Fruit fly (Drosophila melanogaster) whole organism, embryonic: Measurements from ENCODE around the gene meigo.

Source experiments
- Bgb ChIP-seq: fragments of 200-800 bp; sonication (Bioruptor generic); IDR thresholded peaks from 2 replicates; pipeline ENCODE4 v1.3.6; 2022; ENCODE audit warnings: missing biosample characterization, missing genetic modification characterization; ENCODE audit not compliant: partially characterized antibody
- CG10274 ChIP-seq: fragments of 200-800 bp; sonication (Bioruptor generic); optimal IDR thresholded peaks from 3 replicates; lab custom pipeline; 2017; ENCODE audit warnings: missing biosample characterization, mild to moderate bottlenecking, missing genetic modification characterization
- CG10321 ChIP-seq: fragments of 200-800 bp; sonication (Bioruptor generic); IDR thresholded peaks from 2 replicates; pipeline ENCODE4 v1.3.6; 2022; ENCODE audit warnings: missing biosample characterization, missing genetic modification characterization
- CG10431 ChIP-seq: fragments of 200-800 bp; sonication (Bioruptor generic); optimal IDR thresholded peaks from 3 replicates; lab custom pipeline; 2018; ENCODE audit warnings: missing biosample characterization, mild to moderate bottlenecking, missing genetic modification characterization
- CG12299 ChIP-seq: fragments of 200-800 bp; sonication (Bioruptor generic); optimal IDR thresholded peaks from 2 replicates; lab custom pipeline; 2018; ENCODE audit warnings: missing biosample characterization, mild to moderate bottlenecking, missing genetic modification characterization
- CG12744 ChIP-seq: fragments of 200-800 bp; sonication (Bioruptor generic); optimal IDR thresholded peaks from 2 replicates; lab custom pipeline; 2016; ENCODE audit warnings: missing biosample characterization, missing genetic modification characterization
- CG15514 ChIP-seq: fragments of 200-800 bp; sonication (Bioruptor generic); optimal IDR thresholded peaks from 3 replicates; lab custom pipeline; 2017; ENCODE audit warnings: missing biosample characterization, missing genetic modification characterization, mild to moderate bottlenecking, moderate library complexity, missing genetic modification reagents
- CG15601 ChIP-seq: fragments of 200-800 bp; sonication (Bioruptor generic); optimal IDR thresholded peaks from 3 replicates; lab custom pipeline; 2019; ENCODE audit warnings: missing biosample characterization, mild to moderate bottlenecking, missing genetic modification characterization, moderate library complexity
- CG16863 ChIP-seq: fragments of 200-800 bp; sonication (Bioruptor generic); optimal IDR thresholded peaks from 3 replicates; lab custom pipeline; 2016; ENCODE audit warnings: missing biosample characterization, missing genetic modification characterization
- CG1792 ChIP-seq: fragments of 200-800 bp; sonication (Bioruptor generic); optimal IDR thresholded peaks from 2 replicates; lab custom pipeline; 2016; ENCODE audit warnings: missing biosample characterization, missing genetic modification characterization
- CG2129 ChIP-seq: fragments of 200-800 bp; sonication (Bioruptor generic); IDR thresholded peaks from 2 replicates; pipeline ENCODE4 v1.3.6; 2022; ENCODE audit warnings: missing biosample characterization, missing genetic modification characterization; ENCODE audit not compliant: partially characterized antibody
- CG3281 ChIP-seq: fragments of 200-800 bp; sonication (Bioruptor generic); optimal IDR thresholded peaks from 3 replicates; lab custom pipeline; 2017; ENCODE audit warnings: missing biosample characterization, mild to moderate bottlenecking, missing genetic modification characterization
- CG34376 ChIP-seq: fragments of 200-800 bp; sonication (Bioruptor generic); optimal IDR thresholded peaks from 2 replicates; lab custom pipeline; 2018; ENCODE audit warnings: missing biosample characterization, mild to moderate bottlenecking, missing genetic modification characterization
- CG3847 ChIP-seq: fragments of 200-800 bp; sonication (Bioruptor generic); IDR thresholded peaks from 2 replicates; pipeline ENCODE4 v1.3.6; 2022; ENCODE audit warnings: missing biosample characterization, missing genetic modification characterization
- CG4282 ChIP-seq: fragments of 200-800 bp; sonication (Bioruptor generic); optimal IDR thresholded peaks from 2 replicates; lab custom pipeline; 2016; ENCODE audit warnings: missing biosample characterization, missing genetic modification characterization
- CG4730 ChIP-seq: fragments of 200-800 bp; sonication (Bioruptor generic); IDR thresholded peaks from 2 replicates; pipeline ENCODE4 v1.3.6; 2022; ENCODE audit warnings: missing biosample characterization, missing genetic modification characterization
- CG4854 ChIP-seq: fragments of 200-800 bp; sonication (Bioruptor generic); optimal IDR thresholded peaks from 2 replicates; lab custom pipeline; 2016; ENCODE audit warnings: missing biosample characterization, missing genetic modification characterization, inconsistent platforms
- CG5180 ChIP-seq: fragments of 200-800 bp; sonication (Bioruptor generic); optimal IDR thresholded peaks from 3 replicates; lab custom pipeline; 2017; ENCODE audit warnings: missing biosample characterization, missing genetic modification characterization, mild to moderate bottlenecking, moderate library complexity, missing genetic modification reagents
- CG6654 ChIP-seq: fragments of 200-800 bp; sonication (Bioruptor generic); optimal IDR thresholded peaks from 2 replicates; lab custom pipeline; 2017; ENCODE audit warnings: missing biosample characterization, mild to moderate bottlenecking, missing genetic modification characterization
- CG8924 ChIP-seq: fragments of 200-800 bp; optimal IDR thresholded peaks from 3 replicates; lab custom pipeline; 2019; ENCODE audit warnings: missing biosample characterization, mild to moderate bottlenecking, missing genetic modification characterization, moderate library complexity
- D19B ChIP-seq: fragments of 200-800 bp; sonication (Bioruptor generic); optimal IDR thresholded peaks from 2 replicates; lab custom pipeline; 2017; ENCODE audit warnings: missing biosample characterization, mild to moderate bottlenecking, missing genetic modification characterization
- Nf-YA ChIP-seq: fragments of 200-800 bp; sonication (Bioruptor generic); IDR thresholded peaks from 2 replicates; pipeline ENCODE4 v1.3.6; 2022; ENCODE audit warnings: missing biosample characterization, missing genetic modification characterization
- PHDP ChIP-seq: fragments of 200-800 bp; sonication (Bioruptor generic); optimal IDR thresholded peaks from 3 replicates; lab custom pipeline; 2018; ENCODE audit warnings: missing biosample characterization, mild to moderate bottlenecking, missing genetic modification characterization, moderate library complexity
- Usf ChIP-seq: fragments of 200-800 bp; sonication (Bioruptor generic); optimal IDR thresholded peaks from 2 replicates; lab custom pipeline; 2017; ENCODE audit warnings: missing genotype, missing biosample characterization, missing genetic modification characterization
- ac ChIP-seq: fragments of 200-800 bp; sonication (Bioruptor generic); optimal IDR thresholded peaks from 3 replicates; lab custom pipeline; 2017; ENCODE audit warnings: missing biosample characterization, mild to moderate bottlenecking, missing genetic modification characterization
- az2 ChIP-seq: fragments of 200-800 bp; sonication (Bioruptor generic); optimal IDR thresholded peaks from 3 replicates; lab custom pipeline; 2016; ENCODE audit warnings: missing biosample characterization, missing genetic modification characterization
- crol ChIP-seq: fragments of 200-800 bp; sonication (Bioruptor generic); IDR thresholded peaks from 2 replicates; pipeline ENCODE4 v1.3.6; 2022; ENCODE audit warnings: missing biosample characterization, missing genetic modification characterization
- dmrt11E ChIP-seq: fragments of 200-800 bp; sonication (Bioruptor generic); optimal IDR thresholded peaks from 3 replicates; lab custom pipeline; 2018; ENCODE audit warnings: missing biosample characterization, mild to moderate bottlenecking, missing genetic modification characterization, moderate library complexity
- en ChIP-seq: fragments of 200-800 bp; sonication (Bioruptor generic); optimal IDR thresholded peaks from 2 replicates; lab custom pipeline; 2016; ENCODE audit warnings: missing biosample characterization, missing genetic modification characterization
- eve ChIP-seq, 2 experiments: fragments of >200 bp; optimal IDR thresholded peaks; 2 replicates each; lab custom pipeline; 2017; ENCODE audit warnings: missing biosample characterization in 2 of 2, missing genetic modification characterization in 2 of 2
- fd64A ChIP-seq: fragments of 200-800 bp; sonication (Bioruptor generic); optimal IDR thresholded peaks from 3 replicates; lab custom pipeline; 2018; ENCODE audit warnings: missing biosample characterization, mild to moderate bottlenecking, missing genetic modification characterization
- gcm ChIP-seq: fragments of 200-800 bp; sonication (Bioruptor generic); optimal IDR thresholded peaks from 2 replicates; lab custom pipeline; 2019; ENCODE audit warnings: missing biosample characterization, mild to moderate bottlenecking, missing genetic modification characterization, moderate library complexity
- gfzf ChIP-seq: fragments of 200-800 bp; sonication (Bioruptor generic); optimal IDR thresholded peaks from 2 replicates; lab custom pipeline; 2016; ENCODE audit warnings: missing biosample characterization, mild to moderate bottlenecking, missing genetic modification characterization, moderate library complexity
- jing ChIP-seq: fragments of 200-800 bp; sonication (Bioruptor generic); optimal IDR thresholded peaks from 2 replicates; lab custom pipeline; 2018; ENCODE audit warnings: missing biosample characterization, mild to moderate bottlenecking, missing genetic modification characterization
- kay ChIP-seq: fragments of 200-800 bp; sonication (Bioruptor generic); optimal IDR thresholded peaks from 2 replicates; lab custom pipeline; 2016; ENCODE audit warnings: missing biosample characterization, missing genetic modification characterization
- klu ChIP-seq: fragments of 200-800 bp; sonication (Bioruptor generic); IDR thresholded peaks from 2 replicates; pipeline ENCODE4 v1.3.6; 2022; ENCODE audit warnings: missing biosample characterization, missing genetic modification characterization
- kni ChIP-seq: fragments of 200-800 bp; sonication (Bioruptor generic); optimal IDR thresholded peaks from 3 replicates; lab custom pipeline; 2017; ENCODE audit warnings: mild to moderate bottlenecking, missing biosample characterization, missing genetic modification reagents, missing genetic modification characterization
- lbe ChIP-seq: fragments of 200-800 bp; sonication (Bioruptor generic); optimal IDR thresholded peaks from 2 replicates; lab custom pipeline; 2016; ENCODE audit warnings: missing biosample characterization, mild to moderate bottlenecking, missing genetic modification characterization
- mirr ChIP-seq: fragments of 200-800 bp; sonication (Bioruptor generic); optimal IDR thresholded peaks from 3 replicates; lab custom pipeline; 2018; ENCODE audit warnings: missing biosample characterization, mild to moderate bottlenecking, missing genetic modification characterization
- oc ChIP-seq: fragments of 200-800 bp; sonication (Bioruptor generic); optimal IDR thresholded peaks from 2 replicates; lab custom pipeline; 2018; ENCODE audit warnings: missing biosample characterization, mild to moderate bottlenecking, missing genetic modification characterization, moderate library complexity
- otp ChIP-seq: fragments of 200-800 bp; sonication (Bioruptor generic); IDR thresholded peaks from 3 replicates; pipeline ENCODE4, ENCODE4 v1.3.6; 2022; ENCODE audit warnings: missing biosample characterization, missing genetic modification characterization
- ranshi ChIP-seq: fragments of 200-800 bp; sonication (Bioruptor generic); IDR thresholded peaks from 2 replicates; pipeline ENCODE4 v1.3.6; 2022; ENCODE audit warnings: missing biosample characterization, missing genetic modification characterization
- salm ChIP-seq: fragments of 200-800 bp; sonication (Bioruptor generic); optimal IDR thresholded peaks from 2 replicates; lab custom pipeline; 2018; ENCODE audit warnings: missing biosample characterization, mild to moderate bottlenecking, missing genetic modification characterization
- sim ChIP-seq: fragments of 200-800 bp; sonication (Bioruptor generic); IDR thresholded peaks from 2 replicates; pipeline ENCODE4 v1.3.6; 2022; ENCODE audit warnings: missing biosample characterization, missing genetic modification characterization
- sima ChIP-seq: fragments of 200-800 bp; sonication (Bioruptor generic); optimal IDR thresholded peaks from 2 replicates; lab custom pipeline; 2016; ENCODE audit warnings: missing biosample characterization, missing genetic modification characterization
- sqz ChIP-seq: fragments of 200-800 bp; sonication (Bioruptor generic); optimal IDR thresholded peaks from 3 replicates; lab custom pipeline; 2018; ENCODE audit warnings: missing biosample characterization, mild to moderate bottlenecking, missing genetic modification characterization
- ssp ChIP-seq: fragments of 200-800 bp; sonication (Bioruptor generic); IDR thresholded peaks from 2 replicates; pipeline ENCODE4 v1.3.6; 2022; ENCODE audit warnings: missing biosample characterization, missing genetic modification characterization
- trh ChIP-seq: fragments of 200-800 bp; sonication (Bioruptor generic); optimal IDR thresholded peaks from 2 replicates; lab custom pipeline; 2016; ENCODE audit warnings: missing biosample characterization, missing genetic modification characterization
- tx ChIP-seq: fragments of 200-800 bp; sonication (Bioruptor generic); optimal IDR thresholded peaks from 2 replicates; lab custom pipeline; 2016; ENCODE audit warnings: missing biosample characterization, missing genetic modification characterization
- vnd ChIP-seq: fragments of 200-800 bp; sonication (Bioruptor generic); IDR thresholded peaks from 3 replicates; pipeline ENCODE4 v1.3.6; 2022; ENCODE audit warnings: missing biosample characterization, missing genetic modification characterization; ENCODE audit not compliant: partially characterized antibody

Gene meigo

DNA sequence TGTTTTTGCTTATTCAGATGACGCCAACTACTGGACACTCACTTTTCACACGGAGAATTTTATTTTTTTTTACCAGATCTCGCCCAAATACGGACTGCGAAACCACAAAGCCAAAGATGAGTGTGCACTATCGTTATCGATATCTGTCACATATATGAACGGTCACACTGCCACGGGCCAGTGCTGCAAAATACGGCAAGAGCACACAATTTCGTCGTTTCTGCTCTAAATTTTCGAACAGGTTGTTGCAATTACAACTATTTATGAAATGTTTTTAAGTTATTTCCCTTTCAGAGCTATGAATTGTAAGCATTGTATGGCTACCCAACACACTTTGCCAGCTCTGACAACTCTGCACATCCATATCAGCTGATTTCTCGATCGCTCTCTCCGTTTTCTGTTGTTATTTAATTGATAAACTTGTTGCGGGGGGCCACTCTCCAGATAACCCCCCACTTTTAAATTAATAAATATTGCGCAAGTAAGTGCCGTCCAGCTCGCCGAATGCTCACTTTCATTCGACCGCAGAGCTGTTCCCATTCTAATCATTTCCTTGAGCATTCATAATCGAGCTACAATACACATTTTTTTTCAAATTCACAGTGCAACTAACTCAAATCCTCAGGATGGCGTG is 10.6 kb upstream of the meigo start, which contains the start of the genes slmb and CG5793 (continued):
- TF ChIP-seq CG2129 (GFP tag; lab: Robert Waterston, UW) (0 out of 2 replicates have a peak, but pooled peaks have one; percentile 13), CG10321 (GFP tag; lab: Robert Waterston, UW) (no peak), vnd (GFP tag; lab: Robert Waterston, UW) (0 out of 3 replicates have a peak, but pooled peaks have one; percentile 53), en (no peak), klu (GFP tag; lab: Robert Waterston, UW) (no peak), jing (GFP tag; lab: Kevin White, UChicago) (no peak), CG6654 (no peak), Bgb (GFP tag; lab: Robert Waterston, UW) (peak; percentile 59), PHDP (tag; lab: Kevin White, UChicago) (peak; percentile 31), mirr (GFP tag; lab: Kevin White, UChicago) (no peak), ranshi (GFP tag; lab: Robert Waterston, UW) (no peak), tx (GFP tag; lab: Kevin White, UChicago) (peak; percentile 1), CG3847 (GFP tag; lab: Robert Waterston, UW) (peak; percentile 74), kni (GFP tag; lab: Kevin White, UChicago) (peak; percentile 45), kay (peak; percentile 73), CG1792 (GFP tag; lab: Kevin White, UChicago) (peak; percentile 60), CG12299 (tag; lab: Kevin White, UChicago) (no peak), CG8924 (tag; lab: Kevin White, UChicago) (peak; percentile 43), sima (peak; percentile 16), sqz (GFP tag; lab: Kevin White, UChicago) (no peak), CG15514 (GFP tag; lab: Kevin White, UChicago) (peak; percentile 68), CG10274 (GFP tag; lab: Kevin White, UChicago) (no peak), dmrt11E (peak; percentile 36), eve (GFP tag; optimal IDR thresholded peaks at IDR 0.05; lab: Kevin White, UChicago) (no peak), CG4854 (GFP tag; lab: Kevin White, UChicago) (no peak), crol (GFP tag; lab: Robert Waterston, UW) (no peak; the same call in 1 of the 2 replicates), CG15601 (tag; lab: Kevin White, UChicago) (no peak), Usf (GFP tag; lab: Kevin White, UChicago) (no peak), ac (GFP tag; lab: Kevin White, UChicago) (no peak), sim (GFP tag; lab: Robert Waterston, UW) (no peak), CG12744 (GFP tag; lab: Kevin White, UChicago) (no peak), CG10431 (GFP tag; lab: Kevin White, UChicago) (peak; percentile 73), fd64A (GFP tag; lab: Kevin White, UChicago) (no peak), Nf-YA (no peak), az2 (GFP tag; lab: Kevin White, UChicago) (peak; percentile 31), trh (GFP tag; lab: Kevin White, UChicago) (peak; percentile 33), gcm (GFP tag; lab: Kevin White, UChicago) (no peak), CG3281 (GFP tag; lab: Kevin White, UChicago) (peak; percentile 28), CG4282 (peak; percentile 31), CG16863 (GFP tag; lab: Kevin White, UChicago) (peak; percentile 60), ssp (GFP tag; lab: Robert Waterston, UW) (no peak; the same call in 1 of the 2 replicates), otp (GFP tag; lab: Robert Waterston, UW) (no peak), D19B (GFP tag; lab: Kevin White, UChicago) (no peak), lbe (GFP tag; lab: Kevin White, UChicago) (no peak), CG34376 (peak; percentile 91), CG5180 (GFP tag; lab: Kevin White, UChicago) (no peak), CG4730 (GFP tag; lab: Robert Waterston, UW) (no peak), oc (tag; lab: Kevin White, UChicago) (no peak), gfzf (peak; percentile 85), salm (peak; percentile 42)
